Worm (Caenorhabditis elegans) whole organism, L1 larva: ENCODE measurements around the gene oac-59.
A peak's percentile ranks its signal among the peaks of the same experiment; 100 is the strongest.

Experiments
- C16A3.4 ChIP-seq: fragments of 150-350 bp; optimal IDR thresholded peaks from 2 replicates; lab custom pipeline; 2014; ENCODE audit warnings: missing biosample characterization, missing genetic modification characterization
- C34B4.2 ChIP-seq: sonication (generic microtip); optimal IDR thresholded peaks from 2 replicates; lab custom pipeline; 2017; ENCODE audit warnings: mild to moderate bottlenecking, missing genetic modification characterization, missing compliant biosample characterization
- F16B12.6 ChIP-seq: fragments of 150-350 bp; optimal IDR thresholded peaks from 2 replicates; lab custom pipeline; 2014; ENCODE audit warnings: missing biosample characterization, missing genetic modification characterization
- aly-2 ChIP-seq: fragments of 150-350 bp; optimal IDR thresholded peaks from 2 replicates; lab custom pipeline; 2014; ENCODE audit warnings: missing biosample characterization, missing genetic modification characterization
- ama-1 ChIP-seq: fragments of 150-350 bp; optimal IDR thresholded peaks from 2 replicates; lab custom pipeline; 2014
- blmp-1 ChIP-seq: fragments of 150-350 bp; optimal IDR thresholded peaks from 2 replicates; lab custom pipeline; 2014; ENCODE audit warnings: missing biosample characterization, missing genetic modification characterization
- ceh-88 ChIP-seq: fragments of 200-800 bp; sonication (Bioruptor generic); IDR thresholded peaks from 2 replicates; pipeline ENCODE4 v1.3.6; 2022; ENCODE audit warnings: missing genetic modification characterization, missing compliant biosample characterization
- ceh-90 ChIP-seq: sonication (generic microtip); optimal IDR thresholded peaks from 2 replicates; lab custom pipeline; 2016; ENCODE audit warnings: missing genetic modification characterization, missing compliant biosample characterization
- dsc-1 ChIP-seq: sonication (generic microtip); optimal IDR thresholded peaks from 2 replicates; lab custom pipeline; 2016; ENCODE audit warnings: mild to moderate bottlenecking, missing genetic modification characterization, missing compliant biosample characterization
- efl-1 ChIP-seq, 4 experiments: fragments of 150-350 bp; optimal IDR thresholded peaks in 3 of 4; peaks in 1 of 4; 1 replicate in 1 of 4; 2 replicates in 3 of 4; lab custom pipeline; 2014; ENCODE audit warnings: missing biosample characterization in 2 of 4, missing genetic modification characterization in 2 of 4, missing genetic modification reagents in 2 of 4
- efl-3 ChIP-seq: fragments of 200-800 bp; sonication (Bioruptor generic); optimal IDR thresholded peaks from 2 replicates; lab custom pipeline; 2018; ENCODE audit warnings: mild to moderate bottlenecking, missing genetic modification characterization, missing compliant biosample characterization
- egl-27 ChIP-seq, 2 experiments: fragments of 150-350 bp in 1 of 2; sonication (generic microtip); optimal IDR thresholded peaks; 3 replicates each; lab custom pipeline; 2017 to 2018; ENCODE audit warnings: missing biosample characterization in 2 of 2, missing genetic modification characterization in 2 of 2, missing genetic modification reagents in 2 of 2
- elt-2 ChIP-seq: sonication (generic microtip); optimal IDR thresholded peaks from 2 replicates; lab custom pipeline; 2016; ENCODE audit warnings: missing genetic modification characterization, mild to moderate bottlenecking, inconsistent platforms, missing compliant biosample characterization, missing genetic modification reagents
- fkh-8 ChIP-seq: sonication (generic microtip); optimal IDR thresholded peaks from 2 replicates; lab custom pipeline; 2016; ENCODE audit warnings: mild to moderate bottlenecking, missing genetic modification characterization, missing compliant biosample characterization
- fos-1 ChIP-seq: fragments of 150-350 bp; optimal IDR thresholded peaks from 2 replicates; lab custom pipeline; 2014; ENCODE audit warnings: missing biosample characterization, missing genetic modification characterization
- grh-1 ChIP-seq: fragments of 200-800 bp; sonication (Bioruptor generic); IDR thresholded peaks from 2 replicates; pipeline ENCODE4 v1.3.6; 2022; ENCODE audit warnings: missing genetic modification reagents, missing genetic modification characterization, missing compliant biosample characterization
- hlh-4 ChIP-seq: sonication (generic microtip); optimal IDR thresholded peaks from 2 replicates; lab custom pipeline; 2016; ENCODE audit warnings: mild to moderate bottlenecking, missing genetic modification characterization, missing compliant biosample characterization
- hpl-2 ChIP-seq: fragments of 150-350 bp; optimal IDR thresholded peaks from 2 replicates; lab custom pipeline; 2014; ENCODE audit warnings: missing biosample characterization, missing genetic modification reagents, missing genetic modification characterization
- irx-1 ChIP-seq: sonication (generic microtip); optimal IDR thresholded peaks from 2 replicates; lab custom pipeline; 2016; ENCODE audit warnings: missing genetic modification characterization, missing compliant biosample characterization
- isw-1 ChIP-seq: fragments of 200-800 bp; sonication (Bioruptor generic); IDR thresholded peaks from 2 replicates; pipeline ENCODE4 v1.3.6; 2022; ENCODE audit warnings: missing genetic modification characterization, missing compliant biosample characterization
- jun-1 ChIP-seq: fragments of 150-350 bp; optimal IDR thresholded peaks from 2 replicates; lab custom pipeline; 2014; ENCODE audit warnings: missing biosample characterization, missing genetic modification reagents, missing genetic modification characterization
- lin-13 ChIP-seq: fragments of 150-350 bp; optimal IDR thresholded peaks from 2 replicates; lab custom pipeline; 2014; ENCODE audit warnings: missing biosample characterization, missing genetic modification reagents, missing genetic modification characterization
- lin-14 ChIP-seq: fragments of 200-800 bp; sonication (Bioruptor generic); optimal IDR thresholded peaks from 2 replicates; lab custom pipeline; 2018; ENCODE audit warnings: mild to moderate bottlenecking, missing genetic modification characterization, moderate library complexity, missing compliant biosample characterization
- lin-39 ChIP-seq: fragments of 150-350 bp; optimal IDR thresholded peaks from 2 replicates; lab custom pipeline; 2014; ENCODE audit warnings: missing biosample characterization, missing genetic modification reagents, missing genetic modification characterization
- lir-3 ChIP-seq: sonication (generic microtip); optimal IDR thresholded peaks from 2 replicates; lab custom pipeline; 2016; ENCODE audit warnings: mild to moderate bottlenecking, missing genetic modification characterization, moderate library complexity, missing compliant biosample characterization; ENCODE audit not compliant: poor library complexity
- lsy-2 ChIP-seq, 2 experiments: fragments of 150-350 bp; optimal IDR thresholded peaks; 2 replicates each; lab custom pipeline; 2014; ENCODE audit warnings: missing biosample characterization in 2 of 2, missing genetic modification characterization in 2 of 2
- mab-9 ChIP-seq: fragments of 200-800 bp; sonication (Bioruptor generic); IDR thresholded peaks from 2 replicates; pipeline ENCODE4 v1.3.6; 2022; ENCODE audit warnings: missing genetic modification reagents, missing genetic modification characterization, missing compliant biosample characterization
- mef-2 ChIP-seq: fragments of 150-350 bp; optimal IDR thresholded peaks from 2 replicates; lab custom pipeline; 2014; ENCODE audit warnings: missing biosample characterization, missing genetic modification characterization
- mep-1 ChIP-seq: fragments of 150-350 bp; optimal IDR thresholded peaks from 2 replicates; lab custom pipeline; 2014; ENCODE audit warnings: missing biosample characterization, missing genetic modification characterization
- nhr-11 ChIP-seq: fragments of 150-350 bp; optimal IDR thresholded peaks from 2 replicates; lab custom pipeline; 2014; ENCODE audit warnings: missing biosample characterization, missing genetic modification characterization
- nhr-19 ChIP-seq: fragments of 200-800 bp; sonication (Bioruptor generic); conservative IDR thresholded peaks from 2 replicates; pipeline ENCODE4 v1.3.6; 2022; ENCODE audit warnings: missing genetic modification characterization, missing compliant biosample characterization
- nhr-20 ChIP-seq: sonication (generic microtip); optimal IDR thresholded peaks from 2 replicates; lab custom pipeline; 2016; ENCODE audit warnings: mild to moderate bottlenecking, missing genetic modification characterization, missing compliant biosample characterization
- nhr-237 ChIP-seq: fragments of 150-350 bp; optimal IDR thresholded peaks from 2 replicates; lab custom pipeline; 2014; ENCODE audit warnings: missing biosample characterization, missing genetic modification characterization
- nhr-28 ChIP-seq: fragments of 150-350 bp; optimal IDR thresholded peaks from 2 replicates; lab custom pipeline; 2014; ENCODE audit warnings: missing biosample characterization, missing genetic modification characterization
- nhr-47 ChIP-seq: sonication (generic microtip); optimal IDR thresholded peaks from 2 replicates; lab custom pipeline; 2016; ENCODE audit warnings: mild to moderate bottlenecking, missing genetic modification characterization, moderate library complexity, missing compliant biosample characterization
- nhr-77 ChIP-seq: fragments of 150-350 bp; optimal IDR thresholded peaks from 2 replicates; lab custom pipeline; 2014; ENCODE audit warnings: missing biosample characterization, missing genetic modification characterization
- nhr-90 ChIP-seq: sonication (generic microtip); optimal IDR thresholded peaks from 2 replicates; lab custom pipeline; 2016; ENCODE audit warnings: mild to moderate bottlenecking, missing genetic modification characterization, missing compliant biosample characterization; ENCODE audit not compliant: poor library complexity
- pag-3 ChIP-seq: sonication (generic microtip); optimal IDR thresholded peaks from 2 replicates; lab custom pipeline; 2017; ENCODE audit warnings: missing genetic modification characterization, mild to moderate bottlenecking, missing compliant biosample characterization, antibody characterized with exemption, borderline replicate concordance; ENCODE audit not compliant: insufficient read depth
- pax-3 ChIP-seq: fragments of 200-800 bp; sonication (Bioruptor generic); optimal IDR thresholded peaks from 2 replicates; lab custom pipeline; 2018; ENCODE audit warnings: mild to moderate bottlenecking, missing genetic modification characterization, moderate library complexity, missing compliant biosample characterization
- skn-1 ChIP-seq: fragments of 150-350 bp; optimal IDR thresholded peaks from 2 replicates; lab custom pipeline; 2014; ENCODE audit warnings: missing biosample characterization, missing genetic modification characterization
- sup-37 ChIP-seq: fragments of 200-800 bp; sonication (Bioruptor generic); optimal IDR thresholded peaks from 2 replicates; lab custom pipeline; 2018; ENCODE audit warnings: mild to moderate bottlenecking, missing genetic modification characterization, missing compliant biosample characterization
- swsn-7 ChIP-seq: sonication (generic microtip); optimal IDR thresholded peaks from 2 replicates; lab custom pipeline; 2016; ENCODE audit warnings: missing genetic modification characterization, missing compliant biosample characterization
- tbx-2 ChIP-seq: sonication (generic microtip); optimal IDR thresholded peaks from 2 replicates; lab custom pipeline; 2016; ENCODE audit warnings: missing genetic modification characterization, missing compliant biosample characterization
- unc-130 ChIP-seq: fragments of 150-350 bp; optimal IDR thresholded peaks from 2 replicates; lab custom pipeline; 2017; ENCODE audit warnings: missing biosample characterization, missing genetic modification characterization, inconsistent platforms
- unc-62 ChIP-seq: fragments of 150-350 bp; optimal IDR thresholded peaks from 2 replicates; lab custom pipeline; 2014; ENCODE audit warnings: missing biosample characterization, missing genetic modification reagents, missing genetic modification characterization
- unc-86 ChIP-seq: sonication (generic microtip); optimal IDR thresholded peaks from 2 replicates; lab custom pipeline; 2016; ENCODE audit warnings: missing genetic modification characterization, missing compliant biosample characterization
- unc-98 ChIP-seq: fragments of 200-800 bp; sonication (Bioruptor generic); IDR thresholded peaks from 2 replicates; pipeline ENCODE4 v1.3.6; 2022; ENCODE audit warnings: missing genetic modification characterization, missing compliant biosample characterization
- vab-15 ChIP-seq: sonication (generic microtip); optimal IDR thresholded peaks from 2 replicates; lab custom pipeline; 2017; ENCODE audit warnings: missing genotype, mild to moderate bottlenecking, missing genetic modification characterization, missing compliant biosample characterization
- xbp-1 ChIP-seq: sonication (generic microtip); optimal IDR thresholded peaks from 2 replicates; lab custom pipeline; 2016; ENCODE audit warnings: missing genetic modification characterization, missing compliant biosample characterization
- zag-1 ChIP-seq: fragments of 150-350 bp; optimal IDR thresholded peaks from 2 replicates; lab custom pipeline; 2014; ENCODE audit warnings: missing biosample characterization, missing genetic modification characterization
- ztf-4 ChIP-seq: fragments of 150-350 bp; optimal IDR thresholded peaks from 2 replicates; lab custom pipeline; 2014; ENCODE audit warnings: missing biosample characterization, missing genetic modification characterization

The oac-59 gene

DNA sequence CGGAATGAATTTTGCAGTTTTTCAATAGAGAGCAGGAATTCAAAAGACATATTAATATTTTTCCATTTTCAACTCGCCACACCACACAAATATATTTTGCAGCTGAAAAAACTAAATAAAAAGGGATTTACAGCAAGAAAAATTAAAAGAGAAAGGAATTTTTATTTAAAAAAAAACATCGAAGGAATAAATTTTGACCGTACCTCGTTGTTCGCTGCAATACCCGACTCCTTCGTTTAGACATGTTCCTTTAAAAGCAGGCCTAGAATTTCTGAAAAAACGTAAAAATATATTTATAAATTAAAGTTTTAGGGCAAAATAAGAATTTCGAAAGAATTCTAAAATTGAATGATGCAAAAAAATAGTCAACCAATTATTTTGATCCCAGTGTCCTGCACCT, 34.7 kb upstream of the oac-59 start, which contains the start of gene F19B6.1:
Gene F19B6.1, minus strand, starts transcription at position 278 of the 400 bp plus-strand sequence.
- no peak for TF ChIP-seq efl-1 (optimal IDR thresholded peaks at IDR 0.05; lab: Kevin White, UChicago)
- TF ChIP-seq efl-1 (GFP tag; optimal IDR thresholded peaks at IDR 0.05 in 1 of 2; lab: Kevin White, UChicago): peak in 1 of 2 experiments; percentile 27
- no peak for TF ChIP-seq lin-39 (tag; lab: Kevin White, UChicago)

DNA sequence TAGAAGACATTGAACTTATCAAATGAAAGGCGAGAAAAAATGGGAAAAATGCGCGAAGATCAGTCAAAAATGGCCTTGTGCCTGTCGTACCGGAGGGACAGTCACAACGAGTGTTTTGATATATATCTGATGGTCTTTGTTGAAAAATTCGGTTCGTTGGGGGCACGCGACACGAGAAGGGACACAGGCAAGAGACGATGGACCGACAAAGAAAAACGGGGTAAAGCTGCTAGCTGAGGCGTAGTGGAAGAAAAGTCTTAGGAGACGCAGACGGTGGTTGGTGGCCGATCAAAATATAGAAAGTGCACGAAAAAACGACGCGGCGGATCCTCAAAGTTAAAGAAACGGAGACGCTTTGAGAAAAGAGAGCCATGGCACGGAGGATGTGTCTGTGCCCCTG, 34.2 kb upstream of the oac-59 start:
- TF ChIP-seq irx-1 (tag; lab: Kevin White, UChicago) (no peak), lin-13 (GFP tag; lab: Kevin White, UChicago) (no peak), hlh-4 (tag; lab: Kevin White, UChicago) (no peak), mep-1 (tag; lab: Kevin White, UChicago) (peak; percentile 13), nhr-90 (tag; lab: Kevin White, UChicago) (no peak), nhr-20 (tag; lab: Kevin White, UChicago) (peak; percentile 21), hpl-2 (GFP tag; lab: Kevin White, UChicago) (no peak), aly-2 (tag; lab: Kevin White, UChicago) (no peak), lir-3 (tag; lab: Kevin White, UChicago) (no peak), lin-14 (peak; percentile 76), ztf-4 (tag; lab: Kevin White, UChicago) (no peak), nhr-11 (no peak), nhr-28 (tag; lab: Kevin White, UChicago) (no peak), efl-1 (optimal IDR thresholded peaks at IDR 0.05; lab: Kevin White, UChicago) (peak; percentile 38 to 54), efl-1 (GFP tag; optimal IDR thresholded peaks at IDR 0.05 in 1 of 2; lab: Kevin White, UChicago) (peak; percentile 21 to 63), unc-62 (GFP tag; lab: Kevin White, UChicago) (no peak), zag-1 (tag; lab: Kevin White, UChicago) (no peak), xbp-1 (tag; lab: Kevin White, UChicago) (no peak), unc-130 (peak; percentile 22), skn-1 (tag; lab: Kevin White, UChicago) (no peak), isw-1 (GFP tag; lab: Robert Waterston, UW) (no peak), blmp-1 (tag; lab: Kevin White, UChicago) (peak; percentile 32), C34B4.2 (no peak), nhr-19 (GFP tag; lab: Robert Waterston, UW) (peak; percentile 22; the same call in 1 of the 2 replicates), fos-1 (tag; lab: Kevin White, UChicago) (no peak), mab-9 (GFP tag; lab: Robert Waterston, UW) (no peak), dsc-1 (tag; lab: Kevin White, UChicago) (peak; percentile 12), ceh-88 (no peak), ama-1 (lab: Kevin White, UChicago) (no peak), C16A3.4 (no peak), pax-3 (tag; lab: Kevin White, UChicago) (no peak), lsy-2 (tag; optimal IDR thresholded peaks at IDR 0.05; lab: Kevin White, UChicago) (peak in 1 of 2 experiments; percentile 39), elt-2 (tag; lab: Kevin White, UChicago) (no peak), nhr-237 (tag; lab: Kevin White, UChicago) (no peak), egl-27 (tag; optimal IDR thresholded peaks at IDR 0.05; lab: Kevin White, UChicago) (no peak), unc-98 (GFP tag; lab: Robert Waterston, UW) (no peak), nhr-77 (no peak), unc-86 (tag; lab: Kevin White, UChicago) (no peak), efl-3 (GFP tag; lab: Kevin White, UChicago) (no peak), fkh-8 (no peak), nhr-47 (tag; lab: Kevin White, UChicago) (no peak), pag-3 (tag; lab: Kevin White, UChicago) (no peak), F16B12.6 (peak; percentile 25), tbx-2 (no peak), ceh-90 (tag; lab: Kevin White, UChicago) (no peak), mef-2 (no peak), vab-15 (no peak), grh-1 (no peak), swsn-7 (tag; lab: Kevin White, UChicago) (no peak), sup-37 (no peak), jun-1 (tag; lab: Kevin White, UChicago) (no peak)
